Worm (Caenorhabditis elegans) whole organism, L2 larva: Measurements from ENCODE around the gene T15B12.1.

Experiments used
- blmp-1 ChIP-seq: sonication (generic microtip); optimal IDR thresholded peaks from 2 replicates; lab custom pipeline; 2017; ENCODE audit warnings: missing genetic modification characterization, mild to moderate bottlenecking, missing compliant biosample characterization, antibody characterized with exemption, moderate library complexity; ENCODE audit not compliant: insufficient read depth
- fos-1 ChIP-seq: fragments of 150-350 bp; optimal IDR thresholded peaks from 2 replicates; lab custom pipeline; 2014; ENCODE audit warnings: missing biosample characterization, missing genetic modification characterization
- mdl-1 ChIP-seq, 2 experiments: fragments of 150-350 bp in 1 of 2; sonication (generic microtip) in 1 of 2; optimal IDR thresholded peaks; 2 replicates each; lab custom pipeline; 2017; ENCODE audit warnings: missing biosample characterization in 2 of 2, missing genetic modification characterization in 2 of 2
- skn-1 ChIP-seq: sonication (generic microtip); optimal IDR thresholded peaks from 2 replicates; lab custom pipeline; 2017; ENCODE audit warnings: missing biosample characterization, missing genetic modification characterization
- unc-62 ChIP-seq: fragments of 150-350 bp; optimal IDR thresholded peaks from 2 replicates; lab custom pipeline; 2014; ENCODE audit warnings: missing biosample characterization, missing genetic modification reagents, missing genetic modification characterization
- ztf-11 ChIP-seq: sonication (generic microtip); optimal IDR thresholded peaks from 2 replicates; lab custom pipeline; 2017; ENCODE audit warnings: missing biosample characterization, missing genetic modification characterization

- TF ChIP-seq mdl-1 (tag; optimal IDR thresholded peaks at IDR 0.05; lab: Kevin White, UChicago) (no peak), blmp-1 (tag; lab: Kevin White, UChicago) (no peak), ztf-11 (tag; lab: Kevin White, UChicago) (no peak), skn-1 (no peak), fos-1 (tag; lab: Kevin White, UChicago) (no peak), unc-62 (GFP tag; lab: Kevin White, UChicago) (no peak)
These were observed 23.0 kb downstream of the T15B12.1 start, which contains the start of gene pqe-1 for ce11 chrIII:5310940-5311339.
